Worm (Caenorhabditis elegans) whole organism, young adult: ENCODE data around the gene clec-205.

Experiments
- T26A5.8 ChIP-seq: sonication (generic microtip); optimal IDR thresholded peaks from 2 replicates; lab custom pipeline; 2016; ENCODE audit warnings: missing genetic modification characterization, missing compliant biosample characterization
- ama-1 ChIP-seq, 3 experiments: fragments of 150-350 bp in 1 of 3; sonication (generic microtip) in 2 of 3; optimal IDR thresholded peaks; 2 replicates each; lab custom pipeline; 2014 to 2018; ENCODE audit warnings: missing biosample characterization in 2 of 3, missing genetic modification characterization in 2 of 3, missing genetic modification reagents in 2 of 3
- cebp-1 ChIP-seq, 2 experiments: fragments of 200-800 bp in 1 of 2; sonication (Bioruptor generic) in 1 of 2; sonication (generic microtip) in 1 of 2; IDR thresholded peaks in 1 of 2; optimal IDR thresholded peaks in 1 of 2; 2 replicates each; pipeline versions ENCODE4 v1.3.6 to Lab custom; 2017 to 2022; ENCODE audit warnings: missing compliant biosample characterization in 2 of 2, missing genetic modification characterization in 2 of 2, mild to moderate bottlenecking in 1 of 2, missing genetic modification reagents in 1 of 2, moderate library complexity in 1 of 2
- fkh-3 ChIP-seq: sonication (generic microtip); optimal IDR thresholded peaks from 2 replicates; lab custom pipeline; 2016; ENCODE audit warnings: mild to moderate bottlenecking, missing genetic modification characterization, missing compliant biosample characterization
- madf-3 ChIP-seq: fragments of 200-800 bp; sonication (Bioruptor generic); IDR thresholded peaks from 2 replicates; pipeline ENCODE4 v1.3.6; 2022; ENCODE audit warnings: missing genetic modification reagents, missing genetic modification characterization, missing compliant biosample characterization
- nfya-1 ChIP-seq: sonication (generic microtip); optimal IDR thresholded peaks from 2 replicates; lab custom pipeline; 2017; ENCODE audit warnings: antibody characterized with exemption, missing compliant biosample characterization, missing genetic modification characterization, borderline replicate concordance; ENCODE audit not compliant: insufficient read depth
- nhr-179 ChIP-seq: sonication (generic microtip); optimal IDR thresholded peaks from 2 replicates; lab custom pipeline; 2016; ENCODE audit warnings: mild to moderate bottlenecking, missing genetic modification characterization, missing compliant biosample characterization
- unc-62 ChIP-seq: fragments of 150-350 bp; optimal IDR thresholded peaks from 2 replicates; lab custom pipeline; 2014; ENCODE audit warnings: missing biosample characterization, missing genetic modification reagents, missing genetic modification characterization

ce11 chrV:1756856-1757255, 3.8 kb upstream of the clec-205 start, which contains the start of gene clec-204:
- TF ChIP-seq T26A5.8, result no peak
- no peak for TF ChIP-seq cebp-1 (GFP tag; IDR thresholded peaks at IDR 0.05; lab: Robert Waterston, UW)
- no peak for TF ChIP-seq cebp-1 (tag; optimal IDR thresholded peaks at IDR 0.05; lab: Kevin White, UChicago)
- TF ChIP-seq nfya-1 (tag; lab: Kevin White, UChicago), result no peak
- TF ChIP-seq ama-1 (optimal IDR thresholded peaks at IDR 0.05; lab: Kevin White, UChicago), result no peak
- no peak for TF ChIP-seq ama-1 (GFP tag; optimal IDR thresholded peaks at IDR 0.05; lab: Kevin White, UChicago)
- TF ChIP-seq nhr-179, result no peak
- TF ChIP-seq unc-62 (GFP tag; lab: Kevin White, UChicago), result no peak
- TF ChIP-seq madf-3 (GFP tag; lab: Robert Waterston, UW), result no peak
- TF ChIP-seq fkh-3, result no peak
